Fruit fly (Drosophila melanogaster): ENCODE data around the gene CG5880.

Gene CG5880

DNA sequence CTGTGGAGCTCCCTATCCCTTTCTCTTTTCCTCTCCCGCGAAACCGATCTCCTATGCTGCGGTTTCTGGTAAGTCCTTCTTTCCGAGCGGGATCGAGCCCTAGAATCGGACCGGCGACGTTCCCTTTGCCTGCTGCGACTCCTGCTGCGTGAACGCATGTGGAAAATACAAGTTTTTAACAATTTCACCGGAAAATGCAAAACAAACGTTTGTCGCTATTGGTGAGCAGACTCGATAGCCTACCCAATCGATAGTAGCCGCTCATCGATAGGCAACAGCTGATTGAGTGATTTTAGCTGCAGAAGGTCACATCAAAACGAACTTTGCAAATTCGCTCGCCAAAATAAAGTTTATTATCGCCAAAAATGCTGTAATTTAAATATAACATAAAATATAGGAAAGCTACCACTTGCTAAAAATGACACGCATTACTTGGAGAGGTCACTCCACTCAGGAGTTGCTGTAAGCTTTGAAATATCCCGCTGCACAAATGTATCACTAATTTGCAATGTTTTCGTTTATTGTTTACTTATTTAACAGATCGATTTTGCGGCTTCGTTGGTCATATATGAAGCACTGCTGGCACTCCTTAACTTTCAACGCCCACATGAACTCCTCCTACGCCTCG is at the start of gene CG5880, which contains the start of gene CG6066 (continued):
- TF ChIP-seq CG17912 (GFP tag; optimal IDR thresholded peaks at IDR 0.05) (no peak), CG11723 (GFP tag; optimal IDR thresholded peaks at IDR 0.05) (no peak), CG10321 (GFP tag; IDR thresholded peaks at IDR 0.05) (no peak), Doc3 (GFP tag; IDR thresholded peaks at IDR 0.05; ENCODE audit: partially characterized antibody) (peak; percentile 79), CG32767 (GFP tag; IDR thresholded peaks at IDR 0.05) (no peak), gcm (GFP tag; optimal IDR thresholded peaks at IDR 0.05) (no peak), NC2β (GFP tag; optimal IDR thresholded peaks at IDR 0.05) (no peak), gt (GFP tag; IDR thresholded peaks at IDR 0.05) (no peak), disco-r (GFP tag; optimal IDR thresholded peaks at IDR 0.05) (no peak), HLHmδ (GFP tag; optimal IDR thresholded peaks at IDR 0.05) (no peak), cg (GFP tag; optimal IDR thresholded peaks at IDR 0.05) (no peak), PHDP (tag; optimal IDR thresholded peaks at IDR 0.05) (no peak), CG3847 (GFP tag; IDR thresholded peaks at IDR 0.05) (no peak), CG7963 (GFP tag; IDR thresholded peaks at IDR 0.05; ENCODE audit: partially characterized antibody) (peak; percentile 71), salm (tag; optimal IDR thresholded peaks at IDR 0.05) (no peak), gsb (GFP tag; IDR thresholded peaks at IDR 0.05) (no peak), CG17328 (GFP tag; IDR thresholded peaks at IDR 0.05) (no peak), Dll (GFP tag; IDR thresholded peaks at IDR 0.05; ENCODE audit: partially characterized antibody) (peak; percentile 90), CG4282 (GFP tag; optimal IDR thresholded peaks at IDR 0.05) (no peak), CG4617 (GFP tag; optimal IDR thresholded peaks at IDR 0.05; ENCODE audit: borderline replicate concordance) (peak; percentile 67), lbe (GFP tag; optimal IDR thresholded peaks at IDR 0.05) (no peak), wek (GFP tag; optimal IDR thresholded peaks at IDR 0.05) (no peak), Mrtf (GFP tag; IDR thresholded peaks at IDR 0.05) (no peak), CG8290 (GFP tag; optimal IDR thresholded peaks at IDR 0.05) (no peak), CG8290 (tag; optimal IDR thresholded peaks at IDR 0.05) (no peak), grau (tag; optimal IDR thresholded peaks at IDR 0.05) (no peak), bigmax (GFP tag; optimal IDR thresholded peaks at IDR 0.05) (no peak), CG4707 (GFP tag; optimal IDR thresholded peaks at IDR 0.05) (no peak), Dek (tag; optimal IDR thresholded peaks at IDR 0.05) (no peak), fd102C (GFP tag; optimal IDR thresholded peaks at IDR 0.05) (no peak), CG4820 (GFP tag; optimal IDR thresholded peaks at IDR 0.05) (no peak), sc (optimal IDR thresholded peaks at IDR 0.05) (no peak), sc (GFP tag; optimal IDR thresholded peaks at IDR 0.05) (no peak), aop (GFP tag; IDR thresholded peaks at IDR 0.05) (no peak), CG7556 (GFP tag; optimal IDR thresholded peaks at IDR 0.05) (no peak), Lhr (GFP tag; optimal IDR thresholded peaks at IDR 0.05) (no peak), CG2120 (GFP tag; optimal IDR thresholded peaks at IDR 0.05) (no peak), inv (GFP tag; IDR thresholded peaks at IDR 0.05; ENCODE audit: partially characterized antibody) (peak; percentile 70), CG9727 (GFP tag; optimal IDR thresholded peaks at IDR 0.05) (no peak), CG14050 (GFP tag; IDR thresholded peaks at IDR 0.05) (no peak), Bdp1 (GFP tag; optimal IDR thresholded peaks at IDR 0.05) (no peak), dm (GFP tag; optimal IDR thresholded peaks at IDR 0.05) (no peak), luna (GFP tag; optimal IDR thresholded peaks at IDR 0.05) (no peak), B-H2 (GFP tag; optimal IDR thresholded peaks at IDR 0.05) (no peak), CG1233 (GFP tag; optimal IDR thresholded peaks at IDR 0.05) (no peak), CG31441 (GFP tag; IDR thresholded peaks at IDR 0.05) (no peak), CG4360 (GFP tag; IDR thresholded peaks at IDR 0.05) (no peak), Xbp1 (GFP tag; optimal IDR thresholded peaks at IDR 0.05) (no peak), cad (GFP tag; optimal IDR thresholded peaks at IDR 0.05) (no peak), tup (GFP tag; optimal IDR thresholded peaks at IDR 0.05) (no peak), pho (GFP tag; optimal IDR thresholded peaks at IDR 0.05) (no peak), CG12236 (GFP tag; optimal IDR thresholded peaks at IDR 0.05) (no peak)

Measured in whole organism, embryonic.